Worm (Caenorhabditis elegans) whole organism, L2 larva: Measurements from ENCODE around the gene taf-7.1.

Source experiments
- C34F6.9 ChIP-seq: fragments of 150-350 bp; optimal IDR thresholded peaks from 2 replicates; lab custom pipeline; 2014; ENCODE audit warnings: missing biosample characterization, missing genetic modification characterization
- F13H6.1 ChIP-seq: sonication (generic microtip); optimal IDR thresholded peaks from 2 replicates; lab custom pipeline; 2016; ENCODE audit warnings: missing genetic modification characterization, missing compliant biosample characterization
- Y55F3AM.14 ChIP-seq: fragments of 200-800 bp; sonication (Bioruptor generic); optimal IDR thresholded peaks from 2 replicates; lab custom pipeline; 2018; ENCODE audit warnings: mild to moderate bottlenecking, missing genetic modification characterization, missing compliant biosample characterization
- ZK546.5 ChIP-seq: sonication (generic microtip); optimal IDR thresholded peaks from 2 replicates; lab custom pipeline; 2017; ENCODE audit warnings: missing biosample characterization, missing genetic modification characterization
- ama-1 ChIP-seq: fragments of 150-350 bp; optimal IDR thresholded peaks from 2 replicates; lab custom pipeline; 2018; ENCODE audit warnings: inconsistent platforms
- blmp-1 ChIP-seq: sonication (generic microtip); optimal IDR thresholded peaks from 2 replicates; lab custom pipeline; 2017; ENCODE audit warnings: missing genetic modification characterization, mild to moderate bottlenecking, missing compliant biosample characterization, antibody characterized with exemption, moderate library complexity; ENCODE audit not compliant: insufficient read depth
- ceh-16 ChIP-seq: fragments of 150-350 bp; optimal IDR thresholded peaks from 2 replicates; lab custom pipeline; 2014; ENCODE audit warnings: missing biosample characterization, missing genetic modification characterization
- ceh-82 ChIP-seq: fragments of 150-350 bp; optimal IDR thresholded peaks from 2 replicates; lab custom pipeline; 2014; ENCODE audit warnings: missing biosample characterization, missing genetic modification characterization
- crh-2 ChIP-seq: sonication (generic microtip); optimal IDR thresholded peaks from 2 replicates; lab custom pipeline; 2017; ENCODE audit warnings: missing biosample characterization, missing genetic modification characterization
- dmd-4 ChIP-seq: sonication (generic microtip); optimal IDR thresholded peaks from 2 replicates; lab custom pipeline; 2017; ENCODE audit warnings: missing biosample characterization, missing genetic modification characterization
- egl-27 ChIP-seq: sonication (generic microtip); optimal IDR thresholded peaks from 3 replicates; lab custom pipeline; 2017; ENCODE audit warnings: missing biosample characterization, missing genetic modification reagents, missing genetic modification characterization
- elt-1 ChIP-seq: fragments of 150-350 bp; optimal IDR thresholded peaks from 2 replicates; lab custom pipeline; 2014; ENCODE audit warnings: missing biosample characterization, missing genetic modification characterization
- elt-3 ChIP-seq: sonication (generic microtip); optimal IDR thresholded peaks from 2 replicates; lab custom pipeline; 2017; ENCODE audit warnings: missing biosample characterization, missing genetic modification characterization
- fos-1 ChIP-seq: fragments of 150-350 bp; optimal IDR thresholded peaks from 2 replicates; lab custom pipeline; 2014; ENCODE audit warnings: missing biosample characterization, missing genetic modification characterization
- gmeb-1 ChIP-seq: fragments of 150-350 bp; optimal IDR thresholded peaks from 2 replicates; lab custom pipeline; 2014; ENCODE audit warnings: missing biosample characterization, missing genetic modification characterization
- lin-11 ChIP-seq: fragments of 150-350 bp; sonication (generic microtip); optimal IDR thresholded peaks from 2 replicates; lab custom pipeline; 2014; ENCODE audit warnings: missing biosample characterization, missing genetic modification characterization, inconsistent platforms, mixed read lengths
- lin-13 ChIP-seq: fragments of 150-350 bp; optimal IDR thresholded peaks from 2 replicates; lab custom pipeline; 2014; ENCODE audit warnings: missing biosample characterization, missing genetic modification reagents, missing genetic modification characterization
- lin-39 ChIP-seq: fragments of 150-350 bp; optimal IDR thresholded peaks from 2 replicates; lab custom pipeline; 2014; ENCODE audit warnings: missing biosample characterization, missing genetic modification reagents, missing genetic modification characterization
- mab-5 ChIP-seq: fragments of 150-350 bp; optimal IDR thresholded peaks from 2 replicates; lab custom pipeline; 2014; ENCODE audit warnings: missing biosample characterization, missing genetic modification characterization
- mbf-1 ChIP-seq: sonication (generic microtip); optimal IDR thresholded peaks from 2 replicates; lab custom pipeline; 2017; ENCODE audit warnings: missing biosample characterization, missing genetic modification characterization
- mdl-1 ChIP-seq, 2 experiments: fragments of 150-350 bp in 1 of 2; sonication (generic microtip) in 1 of 2; optimal IDR thresholded peaks; 2 replicates each; lab custom pipeline; 2017; ENCODE audit warnings: missing biosample characterization in 2 of 2, missing genetic modification characterization in 2 of 2
- nhr-10 ChIP-seq: sonication (generic microtip); optimal IDR thresholded peaks from 2 replicates; lab custom pipeline; 2017; ENCODE audit warnings: missing biosample characterization, missing genetic modification characterization
- nhr-11 ChIP-seq: fragments of 150-350 bp; optimal IDR thresholded peaks from 2 replicates; lab custom pipeline; 2014; ENCODE audit warnings: missing biosample characterization, missing genetic modification characterization
- nhr-12 ChIP-seq: fragments of 150-350 bp; optimal IDR thresholded peaks from 2 replicates; lab custom pipeline; 2014; ENCODE audit warnings: missing biosample characterization, missing genetic modification characterization
- nhr-23 ChIP-seq: fragments of 150-350 bp; optimal IDR thresholded peaks from 2 replicates; lab custom pipeline; 2014; ENCODE audit warnings: missing biosample characterization, missing genetic modification reagents, missing genetic modification characterization
- nhr-237 ChIP-seq: fragments of 150-350 bp; optimal IDR thresholded peaks from 2 replicates; lab custom pipeline; 2014; ENCODE audit warnings: missing biosample characterization, missing genetic modification characterization
- nhr-25 ChIP-seq: fragments of 150-350 bp; sonication (generic microtip); optimal IDR thresholded peaks from 3 replicates; lab custom pipeline; 2014; ENCODE audit warnings: missing biosample characterization, missing genetic modification characterization
- nhr-6 ChIP-seq: fragments of 150-350 bp; optimal IDR thresholded peaks from 2 replicates; lab custom pipeline; 2014; ENCODE audit warnings: missing biosample characterization, missing genetic modification characterization
- nhr-77 ChIP-seq: fragments of 150-350 bp; optimal IDR thresholded peaks from 2 replicates; lab custom pipeline; 2014; ENCODE audit warnings: missing biosample characterization, missing genetic modification characterization
- peb-1 ChIP-seq: fragments of 150-350 bp; optimal IDR thresholded peaks from 2 replicates; lab custom pipeline; 2014; ENCODE audit warnings: missing biosample characterization, missing genetic modification characterization
- skn-1 ChIP-seq: sonication (generic microtip); optimal IDR thresholded peaks from 2 replicates; lab custom pipeline; 2017; ENCODE audit warnings: missing biosample characterization, missing genetic modification characterization
- sma-3 ChIP-seq: sonication (generic microtip); optimal IDR thresholded peaks from 2 replicates; lab custom pipeline; 2016; ENCODE audit warnings: missing genetic modification reagents, missing genetic modification characterization, missing compliant biosample characterization
- sma-9 ChIP-seq, 2 experiments: fragments of 150-350 bp in 1 of 2; sonication (generic microtip) in 1 of 2; optimal IDR thresholded peaks; 2 replicates each; lab custom pipeline; 2014 to 2016; ENCODE audit warnings: missing genetic modification characterization in 2 of 2, mild to moderate bottlenecking in 1 of 2, missing biosample characterization in 1 of 2, missing compliant biosample characterization in 1 of 2, missing genetic modification reagents in 1 of 2, moderate library complexity in 1 of 2
- snpc-4 ChIP-seq: fragments of 150-350 bp; optimal IDR thresholded peaks from 2 replicates; lab custom pipeline; 2014; ENCODE audit warnings: missing biosample characterization, missing genetic modification characterization
- unc-39 ChIP-seq: fragments of 150-350 bp; optimal IDR thresholded peaks from 2 replicates; lab custom pipeline; 2014; ENCODE audit warnings: missing biosample characterization, missing genetic modification characterization
- unc-55 ChIP-seq: fragments of 150-350 bp; sonication (generic microtip); optimal IDR thresholded peaks from 3 replicates; lab custom pipeline; 2014; ENCODE audit warnings: missing biosample characterization, missing genetic modification reagents, missing genetic modification characterization
- unc-62 ChIP-seq: fragments of 150-350 bp; optimal IDR thresholded peaks from 2 replicates; lab custom pipeline; 2014; ENCODE audit warnings: missing biosample characterization, missing genetic modification reagents, missing genetic modification characterization
- zag-1 ChIP-seq: fragments of 150-350 bp; optimal IDR thresholded peaks from 2 replicates; lab custom pipeline; 2014; ENCODE audit warnings: missing biosample characterization, missing genetic modification characterization
- ztf-1 ChIP-seq: fragments of 200-800 bp; sonication (Bioruptor generic); conservative IDR thresholded peaks from 2 replicates; pipeline ENCODE4 v1.3.6; 2022; ENCODE audit warnings: missing genetic modification characterization, missing compliant biosample characterization
- ztf-11 ChIP-seq: sonication (generic microtip); optimal IDR thresholded peaks from 2 replicates; lab custom pipeline; 2017; ENCODE audit warnings: missing biosample characterization, missing genetic modification characterization

The taf-7.1 gene

ce11 chrX:11878109-11878508 is 40.8 kb upstream of the taf-7.1 start, which contains the start of gene Y62H9A.2:
TSS of gene Y62H9A.2 (minus strand) at chrX:11878209.
- TF ChIP-seq dmd-4 (tag; lab: Kevin White, UChicago): no peak
- TF ChIP-seq Y55F3AM.14 (GFP tag; lab: Kevin White, UChicago): no peak
- TF ChIP-seq snpc-4 (tag; lab: Kevin White, UChicago): no peak
- TF ChIP-seq unc-39 (tag; lab: Kevin White, UChicago): no peak
- no peak for TF ChIP-seq C34F6.9 (tag; lab: Kevin White, UChicago)
- TF ChIP-seq unc-55 (GFP tag; lab: Kevin White, UChicago): no peak
- no peak for TF ChIP-seq ztf-11
- no peak for TF ChIP-seq nhr-11
- no peak for TF ChIP-seq crh-2 (tag; lab: Kevin White, UChicago)
- no peak for TF ChIP-seq elt-3 (tag; lab: Kevin White, UChicago)
- no peak for TF ChIP-seq ZK546.5 (tag; lab: Kevin White, UChicago)
- no peak for TF ChIP-seq mab-5 (tag; lab: Kevin White, UChicago)
- no peak for TF ChIP-seq zag-1 (tag; lab: Kevin White, UChicago)
- no peak for TF ChIP-seq fos-1 (tag; lab: Kevin White, UChicago)
- TF ChIP-seq lin-39 (tag; lab: Kevin White, UChicago): no peak
- TF ChIP-seq, all 48 proteins: peak for 0

ce11 chrX:11875260-11875659 is 38.0 kb upstream of the taf-7.1 start, which contains the start of gene Y62H9A.1:
TSS of gene Y62H9A.1 (plus strand) at chrX:11875541.
- TF ChIP-seq nhr-11 (no peak), nhr-77 (tag; lab: Kevin White, UChicago) (no peak), peb-1 (tag; lab: Kevin White, UChicago) (no peak), ceh-16 (tag; lab: Kevin White, UChicago) (no peak), unc-39 (tag; lab: Kevin White, UChicago) (no peak), lin-11 (tag; lab: Kevin White, UChicago) (no peak), nhr-23 (tag; lab: Kevin White, UChicago) (no peak), lin-13 (GFP tag; lab: Kevin White, UChicago) (no peak), elt-1 (tag; lab: Kevin White, UChicago) (no peak), gmeb-1 (tag; lab: Kevin White, UChicago) (no peak), mdl-1 (tag; optimal IDR thresholded peaks at IDR 0.05; lab: Kevin White, UChicago) (no peak), fos-1 (tag; lab: Kevin White, UChicago) (no peak), nhr-10 (no peak), unc-62 (GFP tag; lab: Kevin White, UChicago) (no peak), zag-1 (tag; lab: Kevin White, UChicago) (no peak)

- TF ChIP-seq gmeb-1 (tag; lab: Kevin White, UChicago): no peak
- no peak for TF ChIP-seq elt-1 (tag; lab: Kevin White, UChicago)
- TF ChIP-seq nhr-6 (tag; lab: Kevin White, UChicago): no peak
- TF ChIP-seq nhr-12 (tag; lab: Kevin White, UChicago): no peak
- no peak for TF ChIP-seq sma-3 (GFP tag; lab: Kevin White, UChicago)
- TF ChIP-seq ztf-11: no peak
- TF ChIP-seq ceh-82 (tag; lab: Kevin White, UChicago): no peak
- no peak for TF ChIP-seq unc-39 (tag; lab: Kevin White, UChicago)
- TF ChIP-seq F13H6.1 (tag; lab: Kevin White, UChicago): no peak
- no peak for TF ChIP-seq lin-13 (GFP tag; lab: Kevin White, UChicago)
- TF ChIP-seq ama-1 (lab: Kevin White, UChicago): no peak
- TF ChIP-seq peb-1 (tag; lab: Kevin White, UChicago): no peak
- no peak for TF ChIP-seq unc-62 (GFP tag; lab: Kevin White, UChicago)
- no peak for TF ChIP-seq sma-9 (GFP tag; optimal IDR thresholded peaks at IDR 0.05; lab: Kevin White, UChicago)
- TF ChIP-seq sma-9 (tag; optimal IDR thresholded peaks at IDR 0.05; lab: Kevin White, UChicago): no peak
- TF ChIP-seq skn-1 (tag; lab: Kevin White, UChicago): no peak
- TF ChIP-seq, all 48 proteins: peak for 0
Measured at ce11 chrX:11872210-11872609, 34.9 kb upstream of the taf-7.1 start.

ce11 chrX:11870393-11870792 is 33.1 kb upstream of the taf-7.1 start:
- TF ChIP-seq crh-2 (tag; lab: Kevin White, UChicago) (no peak), blmp-1 (no peak), ztf-1 (GFP tag; lab: Robert Waterston, UW) (no peak), ceh-82 (tag; lab: Kevin White, UChicago) (no peak), nhr-237 (tag; lab: Kevin White, UChicago) (no peak), sma-9 (GFP tag; optimal IDR thresholded peaks at IDR 0.05; lab: Kevin White, UChicago) (no peak), sma-9 (tag; optimal IDR thresholded peaks at IDR 0.05; lab: Kevin White, UChicago) (no peak), sma-3 (GFP tag; lab: Kevin White, UChicago) (no peak), nhr-25 (no peak), elt-1 (tag; lab: Kevin White, UChicago) (no peak), peb-1 (tag; lab: Kevin White, UChicago) (no peak), egl-27 (no peak), mbf-1 (tag; lab: Kevin White, UChicago) (no peak)
